Fruit fly (Drosophila melanogaster): ENCODE results near the gene CG42399.

DNA sequence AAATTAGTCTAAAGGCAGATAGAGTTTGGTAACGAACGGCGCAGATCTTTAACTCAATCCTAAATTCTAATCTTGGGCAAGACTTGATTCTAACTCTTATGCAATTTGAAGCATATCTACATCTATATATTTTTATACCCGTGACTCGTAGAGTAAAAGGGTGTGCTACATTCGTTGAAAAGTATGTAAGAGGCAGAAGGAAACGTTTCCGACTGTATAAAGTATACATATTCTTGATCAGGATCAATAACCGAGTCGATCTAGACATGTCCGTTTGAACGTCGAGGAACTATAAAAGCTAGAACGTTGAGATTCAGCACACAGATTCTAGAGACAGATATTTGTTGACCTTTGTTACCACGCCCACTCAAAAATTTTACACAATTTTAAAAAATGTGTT, 36.7 kb downstream of the CG42399 start, which contains the start of gene CG13694:
- TF ChIP-seq CG1621 (tag; optimal IDR thresholded peaks at IDR 0.05) (no peak), vri (GFP tag; optimal IDR thresholded peaks at IDR 0.05) (no peak), CG10669 (GFP tag; optimal IDR thresholded peaks at IDR 0.05) (no peak), acj6 (GFP tag; optimal IDR thresholded peaks at IDR 0.05) (no peak), fkh (GFP tag; optimal IDR thresholded peaks at IDR 0.05) (no peak), svp (GFP tag) (no peak), CG9139 (GFP tag; optimal IDR thresholded peaks at IDR 0.05) (no peak)
